Worm (Caenorhabditis elegans) whole organism, early embryonic: ENCODE data around the gene bus-2.

Experiments
- hmbx-1 ChIP-seq: sonication (generic microtip); optimal IDR thresholded peaks from 2 replicates; lab custom pipeline; 2016; ENCODE audit warnings: mild to moderate bottlenecking, missing genetic modification characterization, missing compliant biosample characterization
- pes-1 ChIP-seq: fragments of 200-800 bp; sonication (Bioruptor generic); IDR thresholded peaks from 2 replicates; pipeline ENCODE4 v1.3.6; 2022; ENCODE audit warnings: missing genetic modification reagents, missing genetic modification characterization, missing compliant biosample characterization

ce11 chrIV:1672398-1672797 lies 27.3 kb upstream of the bus-2 start, which contains the start of gene Y41D4B.1:
- TF ChIP-seq pes-1 (GFP tag; lab: Robert Waterston, UW) (no peak), hmbx-1 (tag; lab: Kevin White, UChicago) (no peak)
